Fruit fly (Drosophila melanogaster) whole organism, embryonic: Measurements from ENCODE around the gene CG6403.

ENCODE experiments used
- ATbp ChIP-seq: fragments of 200-800 bp; sonication (Bioruptor generic); optimal IDR thresholded peaks from 2 replicates; lab custom pipeline; 2017; ENCODE audit warnings: missing biosample characterization, mild to moderate bottlenecking, missing genetic modification characterization, missing genetic modification reagents
- Atf-2 ChIP-seq: fragments of 200-800 bp; sonication (Bioruptor generic); optimal IDR thresholded peaks from 2 replicates; lab custom pipeline; 2016; ENCODE audit warnings: missing biosample characterization, missing genetic modification characterization
- CG10462 ChIP-seq: fragments of 200-800 bp; sonication (Bioruptor generic); optimal IDR thresholded peaks from 2 replicates; lab custom pipeline; 2016; ENCODE audit warnings: missing biosample characterization, missing genetic modification characterization
- CG11398 ChIP-seq: fragments of 200-800 bp; sonication (Bioruptor generic); optimal IDR thresholded peaks from 2 replicates; lab custom pipeline; 2016; ENCODE audit warnings: missing biosample characterization, missing genetic modification characterization
- CG11696 ChIP-seq: fragments of 200-800 bp; sonication (Bioruptor generic); IDR thresholded peaks from 2 replicates; pipeline ENCODE4 v1.3.6; 2022; ENCODE audit warnings: missing biosample characterization, missing genetic modification characterization
- CG12219 ChIP-seq: fragments of 200-800 bp; sonication (Bioruptor generic); optimal IDR thresholded peaks from 3 replicates; lab custom pipeline; 2018; ENCODE audit warnings: missing biosample characterization, mild to moderate bottlenecking, missing genetic modification characterization
- CG13894 ChIP-seq: fragments of 200-800 bp; sonication (Bioruptor generic); optimal IDR thresholded peaks from 3 replicates; lab custom pipeline; 2018; ENCODE audit warnings: missing biosample characterization, mild to moderate bottlenecking, missing genetic modification characterization, moderate library complexity
- CG15269 ChIP-seq: fragments of 200-800 bp; sonication (Bioruptor generic); optimal IDR thresholded peaks from 2 replicates; lab custom pipeline; 2018; ENCODE audit warnings: missing biosample characterization, mild to moderate bottlenecking, missing genetic modification characterization, moderate library complexity
- CG15514 ChIP-seq: fragments of 200-800 bp; sonication (Bioruptor generic); optimal IDR thresholded peaks from 3 replicates; lab custom pipeline; 2017; ENCODE audit warnings: missing biosample characterization, missing genetic modification characterization, mild to moderate bottlenecking, moderate library complexity, missing genetic modification reagents
- CG17829 ChIP-seq: fragments of 200-800 bp; optimal IDR thresholded peaks from 2 replicates; lab custom pipeline; 2019; ENCODE audit warnings: missing biosample characterization, mild to moderate bottlenecking, missing genetic modification characterization, moderate library complexity
- CG18599 ChIP-seq: fragments of 200-800 bp; sonication (Bioruptor generic); optimal IDR thresholded peaks from 3 replicates; lab custom pipeline; 2017; ENCODE audit warnings: missing biosample characterization, missing genetic modification characterization, mild to moderate bottlenecking, moderate library complexity, missing genetic modification reagents
- CG2116 ChIP-seq: fragments of 200-800 bp; sonication (Bioruptor generic); optimal IDR thresholded peaks from 3 replicates; lab custom pipeline; 2018; ENCODE audit warnings: missing biosample characterization, mild to moderate bottlenecking, missing genetic modification characterization
- CG32532 ChIP-seq: fragments of 200-800 bp; sonication (Bioruptor generic); IDR thresholded peaks from 2 replicates; pipeline ENCODE4 v1.3.6; 2022; ENCODE audit warnings: missing biosample characterization, missing genetic modification characterization
- CG3726 ChIP-seq: fragments of 200-800 bp; sonication (Bioruptor generic); IDR thresholded peaks from 3 replicates; pipeline ENCODE4, ENCODE4 v1.3.6; 2022; ENCODE audit warnings: missing biosample characterization, missing genetic modification characterization
- CG4282 ChIP-seq: fragments of 200-800 bp; sonication (Bioruptor generic); optimal IDR thresholded peaks from 2 replicates; lab custom pipeline; 2016; ENCODE audit warnings: missing biosample characterization, missing genetic modification characterization
- CG5245 ChIP-seq: fragments of 200-800 bp; sonication (Bioruptor generic); optimal IDR thresholded peaks from 3 replicates; lab custom pipeline; 2016; ENCODE audit warnings: missing biosample characterization, missing genetic modification characterization
- CG7271 ChIP-seq: fragments of 200-800 bp; sonication (Bioruptor generic); optimal IDR thresholded peaks from 2 replicates; lab custom pipeline; 2018; ENCODE audit warnings: missing biosample characterization, mild to moderate bottlenecking, missing genetic modification characterization, moderate library complexity
- CG8944 ChIP-seq: fragments of 200-800 bp; sonication (Bioruptor generic); optimal IDR thresholded peaks from 3 replicates; lab custom pipeline; 2016; ENCODE audit warnings: missing biosample characterization, missing genetic modification characterization
- CG9817 ChIP-seq: fragments of 200-800 bp; sonication (Bioruptor generic); optimal IDR thresholded peaks from 2 replicates; lab custom pipeline; 2018; ENCODE audit warnings: missing biosample characterization, mild to moderate bottlenecking, missing genetic modification characterization, moderate library complexity
- CkIIα-i1 ChIP-seq: fragments of 200-800 bp; sonication (Bioruptor generic); IDR thresholded peaks from 2 replicates; pipeline ENCODE4 v1.3.6; 2022; ENCODE audit warnings: missing biosample characterization, missing genetic modification characterization
- CoRest ChIP-seq: fragments of 200-800 bp; sonication (Bioruptor generic); optimal IDR thresholded peaks from 3 replicates; lab custom pipeline; 2018; ENCODE audit warnings: missing biosample characterization, mild to moderate bottlenecking, missing genetic modification characterization, moderate library complexity
- D19A ChIP-seq: fragments of 200-800 bp; optimal IDR thresholded peaks from 3 replicates; lab custom pipeline; 2019; ENCODE audit warnings: missing biosample characterization, mild to moderate bottlenecking, missing genetic modification characterization, moderate library complexity
- Ets65A ChIP-seq: fragments of 200-800 bp; sonication (Bioruptor generic); peaks from one replicate; lab custom pipeline; 2016; ENCODE audit warnings: missing biosample characterization, missing genetic modification characterization
- HLH4C ChIP-seq: fragments of 200-800 bp; sonication (Bioruptor generic); IDR thresholded peaks from 3 replicates; pipeline ENCODE4 v1.3.6; 2022; ENCODE audit warnings: missing biosample characterization, missing genetic modification characterization; ENCODE audit not compliant: partially characterized antibody
- Jarid2 ChIP-seq: fragments of 200-800 bp; sonication (Bioruptor generic); optimal IDR thresholded peaks from 3 replicates; lab custom pipeline; 2017; ENCODE audit warnings: mild to moderate bottlenecking, missing biosample characterization, missing genetic modification reagents, missing genetic modification characterization
- Mad ChIP-seq: fragments of 200-800 bp; sonication (Bioruptor generic); optimal IDR thresholded peaks from 2 replicates; lab custom pipeline; 2016; ENCODE audit warnings: missing biosample characterization, missing genetic modification characterization
- Max ChIP-seq: fragments of 200-800 bp; sonication (Bioruptor generic); optimal IDR thresholded peaks from 2 replicates; lab custom pipeline; 2016; ENCODE audit warnings: missing biosample characterization, mild to moderate bottlenecking, missing genetic modification characterization
- Meics ChIP-seq: fragments of 200-800 bp; sonication (Bioruptor generic); optimal IDR thresholded peaks from 2 replicates; lab custom pipeline; 2017; ENCODE audit warnings: missing biosample characterization, mild to moderate bottlenecking, missing genetic modification characterization
- Mes4 ChIP-seq: fragments of 200-800 bp; sonication (Bioruptor generic); optimal IDR thresholded peaks from 2 replicates; lab custom pipeline; 2016; ENCODE audit warnings: missing biosample characterization, missing genetic modification characterization
- Scr ChIP-seq: fragments of 200-800 bp; sonication (Bioruptor generic); IDR thresholded peaks from 2 replicates; pipeline ENCODE4 v1.3.6; 2022; ENCODE audit warnings: missing biosample characterization, missing genetic modification characterization; ENCODE audit not compliant: partially characterized antibody
- TFAM ChIP-seq: fragments of 200-800 bp; sonication (Bioruptor generic); optimal IDR thresholded peaks from 2 replicates; lab custom pipeline; 2017; ENCODE audit warnings: missing biosample characterization, missing genetic modification characterization, inconsistent platforms
- ase ChIP-seq: fragments of 200-800 bp; sonication (Bioruptor generic); IDR thresholded peaks from 3 replicates; pipeline ENCODE4 v1.3.6; 2022; ENCODE audit warnings: missing biosample characterization, missing genetic modification characterization
- bsh ChIP-seq, 2 experiments: fragments of 200-800 bp; sonication (Bioruptor generic); optimal IDR thresholded peaks; 2 replicates each; lab custom pipeline; 2017 to 2018; ENCODE audit warnings: mild to moderate bottlenecking in 2 of 2, missing biosample characterization in 2 of 2, missing genetic modification characterization in 2 of 2, moderate library complexity in 1 of 2
- da ChIP-seq: fragments of 200-800 bp; sonication (Bioruptor generic); optimal IDR thresholded peaks from 2 replicates; lab custom pipeline; 2016; ENCODE audit warnings: missing biosample characterization, missing genetic modification characterization
- dmrt99B ChIP-seq: fragments of 200-800 bp; sonication (Bioruptor generic); optimal IDR thresholded peaks from 2 replicates; lab custom pipeline; 2018; ENCODE audit warnings: missing biosample characterization, mild to moderate bottlenecking, missing genetic modification characterization, moderate library complexity
- ems ChIP-seq: fragments of 200-800 bp; sonication (Bioruptor generic); optimal IDR thresholded peaks from 3 replicates; lab custom pipeline; 2016; ENCODE audit warnings: missing biosample characterization, missing genetic modification characterization
- fd64A ChIP-seq: fragments of 200-800 bp; sonication (Bioruptor generic); optimal IDR thresholded peaks from 3 replicates; lab custom pipeline; 2018; ENCODE audit warnings: missing biosample characterization, mild to moderate bottlenecking, missing genetic modification characterization
- ftz-f1 ChIP-seq: fragments of 200-800 bp; sonication (Bioruptor generic); optimal IDR thresholded peaks from 2 replicates; lab custom pipeline; 2016; ENCODE audit warnings: missing biosample characterization, missing genetic modification characterization
- her ChIP-seq: fragments of 200-800 bp; sonication (Bioruptor generic); optimal IDR thresholded peaks from 2 replicates; lab custom pipeline; 2016; ENCODE audit warnings: missing biosample characterization, missing genetic modification characterization
- hkb ChIP-seq, 2 experiments: fragments of 200-800 bp in 1 of 2; fragments of >200 bp in 1 of 2; sonication (Bioruptor generic) in 1 of 2; IDR thresholded peaks in 1 of 2; optimal IDR thresholded peaks in 1 of 2; 2 replicates each; pipeline versions ENCODE4 v1.3.6 to Lab custom; 2017 to 2022; ENCODE audit warnings: missing biosample characterization in 1 of 2, missing genetic modification characterization in 1 of 2
- kay ChIP-seq: fragments of 200-800 bp; sonication (Bioruptor generic); optimal IDR thresholded peaks from 2 replicates; lab custom pipeline; 2016; ENCODE audit warnings: missing biosample characterization, missing genetic modification characterization
- kni ChIP-seq: fragments of 200-800 bp; sonication (Bioruptor generic); optimal IDR thresholded peaks from 3 replicates; lab custom pipeline; 2017; ENCODE audit warnings: mild to moderate bottlenecking, missing biosample characterization, missing genetic modification reagents, missing genetic modification characterization
- lola ChIP-seq, 3 experiments: fragments of >200 bp in 2 of 3; fragments of 200-800 bp in 1 of 3; sonication (Bioruptor generic) in 1 of 3; optimal IDR thresholded peaks; 2 replicates each; lab custom pipeline; 2017 to 2019; ENCODE audit warnings: missing biosample characterization in 3 of 3, missing genetic modification characterization in 3 of 3, mild to moderate bottlenecking in 1 of 3, moderate library complexity in 1 of 3
- run ChIP-seq: fragments of 200-800 bp; sonication (Bioruptor generic); optimal IDR thresholded peaks from 3 replicates; lab custom pipeline; 2018; ENCODE audit warnings: missing biosample characterization, mild to moderate bottlenecking, missing genetic modification characterization
- sug ChIP-seq: fragments of 200-800 bp; optimal IDR thresholded peaks from 2 replicates; lab custom pipeline; 2019; ENCODE audit warnings: missing biosample characterization, mild to moderate bottlenecking, missing genetic modification characterization, moderate library complexity
- tap ChIP-seq: fragments of 200-800 bp; optimal IDR thresholded peaks from 3 replicates; lab custom pipeline; 2019; ENCODE audit warnings: missing biosample characterization, mild to moderate bottlenecking, missing genetic modification characterization, moderate library complexity
- tio ChIP-seq: fragments of 200-800 bp; sonication (Bioruptor generic); optimal IDR thresholded peaks from 2 replicates; lab custom pipeline; 2017; ENCODE audit warnings: missing biosample characterization, missing genetic modification characterization, inconsistent platforms
- tup ChIP-seq: fragments of 200-800 bp; sonication (Bioruptor generic); optimal IDR thresholded peaks from 2 replicates; lab custom pipeline; 2016; ENCODE audit warnings: missing biosample characterization, mild to moderate bottlenecking, missing genetic modification characterization, moderate library complexity
- zen ChIP-seq: fragments of 200-800 bp; sonication (Bioruptor generic); optimal IDR thresholded peaks from 3 replicates; lab custom pipeline; 2018; ENCODE audit warnings: missing biosample characterization, mild to moderate bottlenecking, missing genetic modification characterization, moderate library complexity

CG6403 gene

dm6 chr3R:26714109-26714576 lies 22.0 kb downstream of the CG6403 start, which contains the start of gene amon (continued):
- TF ChIP-seq tup (peak; percentile 98), her (peak; percentile 98), CG11398 (GFP tag; lab: Kevin White, UChicago) (peak; percentile 97), ems (GFP tag; lab: Kevin White, UChicago) (peak; percentile 99), dmrt99B (tag; lab: Kevin White, UChicago) (peak; percentile 98), CG11696 (GFP tag; lab: Robert Waterston, UW) (peak; percentile 92), CG5245 (GFP tag; lab: Kevin White, UChicago) (peak; percentile 98), CG15514 (peak; percentile 96), CG13894 (peak; percentile 99), CG7271 (tag; lab: Kevin White, UChicago) (peak; percentile 63), CG15269 (peak; percentile 99), bsh (GFP tag; optimal IDR thresholded peaks at IDR 0.05; lab: Kevin White, UChicago) (peak in 1 of 2 experiments; percentile 92), TFAM (GFP tag; lab: Kevin White, UChicago) (peak; percentile 69), Meics (GFP tag; lab: Kevin White, UChicago) (peak; percentile 99), hkb (optimal IDR thresholded peaks at IDR 0.05; lab: Kevin White, UChicago) (no peak), hkb (GFP tag; IDR thresholded peaks at IDR 0.05; lab: Robert Waterston, UW) (peak; percentile 99), zen (peak; percentile 87), CG32532 (GFP tag; lab: Robert Waterston, UW) (peak; percentile 99), Mad (peak; percentile 97), Max (GFP tag; lab: Kevin White, UChicago) (peak; percentile 95), CG10462 (GFP tag; lab: Kevin White, UChicago) (peak; percentile 95), CG3726 (peak; percentile 97), tio (GFP tag; lab: Kevin White, UChicago) (peak; percentile 95), CG2116 (peak; percentile 75), Ets65A (GFP tag; lab: Kevin White, UChicago) (peak; percentile 100), CkIIα-i1 (GFP tag; lab: Robert Waterston, UW) (peak; percentile 97), Mes4 (GFP tag; lab: Kevin White, UChicago) (peak; percentile 95), CG18599 (GFP tag; lab: Kevin White, UChicago) (peak; percentile 100), ATbp (peak; percentile 99), ase (GFP tag; lab: Robert Waterston, UW) (peak; percentile 98), Atf-2 (GFP tag; lab: Kevin White, UChicago) (peak; percentile 96), HLH4C (GFP tag; lab: Robert Waterston, UW) (no peak), fd64A (GFP tag; lab: Kevin White, UChicago) (peak; percentile 88), sug (tag; lab: Kevin White, UChicago) (peak; percentile 98), CG8944 (GFP tag; lab: Kevin White, UChicago) (peak; percentile 98), kni (GFP tag; lab: Kevin White, UChicago) (peak; percentile 78), da (peak; percentile 97), lola (GFP tag; optimal IDR thresholded peaks at IDR 0.05; lab: Kevin White, UChicago) (no peak), CG17829 (peak; percentile 93), ftz-f1 (GFP tag; lab: Kevin White, UChicago) (peak; percentile 92), CG12219 (GFP tag; lab: Kevin White, UChicago) (peak; percentile 98), CG4282 (GFP tag; lab: Kevin White, UChicago) (peak; percentile 95), tap (tag; lab: Kevin White, UChicago) (peak; percentile 97), Jarid2 (GFP tag; lab: Kevin White, UChicago) (peak; percentile 84), kay (peak; percentile 98), Scr (GFP tag; lab: Robert Waterston, UW) (no peak), run (tag; lab: Kevin White, UChicago) (peak; percentile 93), CoRest (tag; lab: Kevin White, UChicago) (peak; percentile 97), CG9817 (peak; percentile 99), D19A (tag; lab: Kevin White, UChicago) (peak; percentile 90)
